Worm (Caenorhabditis elegans) whole organism, L3 larva: ENCODE data around the gene meg-4.
"Not testable (repeated sequence)": the region's sequence is repeated elsewhere in the genome, so short reads cannot be mapped to it uniquely, and the experiment has no call there.

Source experiments
- aly-2 ChIP-seq: fragments of 150-350 bp; optimal IDR thresholded peaks from 2 replicates; lab custom pipeline; 2014; ENCODE audit warnings: missing biosample characterization, missing genetic modification characterization
- ama-1 ChIP-seq: fragments of 150-350 bp; optimal IDR thresholded peaks from 2 replicates; lab custom pipeline; 2018
- ceh-16 ChIP-seq: sonication (generic microtip); optimal IDR thresholded peaks from 2 replicates; lab custom pipeline; 2017; ENCODE audit warnings: missing biosample characterization, missing genetic modification characterization
- ceh-28 ChIP-seq: fragments of 150-350 bp; optimal IDR thresholded peaks from 2 replicates; lab custom pipeline; 2014; ENCODE audit warnings: missing biosample characterization, missing genetic modification reagents, missing genetic modification characterization
- ceh-9 ChIP-seq: sonication (generic microtip); optimal IDR thresholded peaks from 2 replicates; lab custom pipeline; 2018; ENCODE audit warnings: missing biosample characterization, missing genetic modification characterization
- daf-12 ChIP-seq: fragments of 150-350 bp; optimal IDR thresholded peaks from 2 replicates; lab custom pipeline; 2014; ENCODE audit warnings: missing biosample characterization, missing genetic modification reagents, missing genetic modification characterization
- elt-1 ChIP-seq: fragments of 150-350 bp; optimal IDR thresholded peaks from 2 replicates; lab custom pipeline; 2014; ENCODE audit warnings: missing biosample characterization, missing genetic modification characterization
- elt-2 ChIP-seq: sonication (generic microtip); optimal IDR thresholded peaks from 2 replicates; lab custom pipeline; 2016; ENCODE audit warnings: missing genetic modification reagents, mild to moderate bottlenecking, missing genetic modification characterization, missing compliant biosample characterization
- elt-3 ChIP-seq, 3 experiments: fragments of 150-350 bp in 1 of 3; sonication (generic microtip) in 2 of 3; optimal IDR thresholded peaks; 2 replicates in 2 of 3; 4 replicates in 1 of 3; lab custom pipeline; 2014 to 2017; ENCODE audit warnings: missing biosample characterization in 3 of 3, missing genetic modification characterization in 3 of 3
- eor-1 ChIP-seq, 2 experiments: fragments of 150-350 bp; optimal IDR thresholded peaks; 2 replicates each; lab custom pipeline; 2014 to 2018; ENCODE audit warnings: missing biosample characterization in 2 of 2, missing genetic modification characterization in 2 of 2
- fkh-2 ChIP-seq: fragments of 150-350 bp; optimal IDR thresholded peaks from 2 replicates; lab custom pipeline; 2014; ENCODE audit warnings: missing biosample characterization, missing genetic modification reagents, missing genetic modification characterization
- fos-1 ChIP-seq: fragments of 150-350 bp; optimal IDR thresholded peaks from 2 replicates; lab custom pipeline; 2014; ENCODE audit warnings: missing biosample characterization, missing genetic modification characterization
- jun-1 ChIP-seq: fragments of 150-350 bp; optimal IDR thresholded peaks from 2 replicates; lab custom pipeline; 2014; ENCODE audit warnings: missing biosample characterization, missing genetic modification reagents, missing genetic modification characterization
- lin-15B ChIP-seq: fragments of 150-350 bp; optimal IDR thresholded peaks from 2 replicates; lab custom pipeline; 2014; ENCODE audit warnings: missing biosample characterization, missing genetic modification characterization
- lsy-12 ChIP-seq: sonication (generic microtip); optimal IDR thresholded peaks from 2 replicates; lab custom pipeline; 2016; ENCODE audit warnings: mild to moderate bottlenecking, missing genetic modification characterization, missing compliant biosample characterization
- mdl-1 ChIP-seq: fragments of 150-350 bp; optimal IDR thresholded peaks from 2 replicates; lab custom pipeline; 2014; ENCODE audit warnings: missing biosample characterization, missing genetic modification characterization
- mml-1 ChIP-seq: fragments of 150-350 bp; sonication (generic microtip); optimal IDR thresholded peaks from 3 replicates; lab custom pipeline; 2014; ENCODE audit warnings: missing biosample characterization, missing genetic modification characterization
- nhr-12 ChIP-seq: fragments of 150-350 bp; optimal IDR thresholded peaks from 2 replicates; lab custom pipeline; 2014; ENCODE audit warnings: missing biosample characterization, missing genetic modification characterization
- nhr-237 ChIP-seq: fragments of 150-350 bp; optimal IDR thresholded peaks from 2 replicates; lab custom pipeline; 2014; ENCODE audit warnings: missing biosample characterization, missing genetic modification characterization
- nhr-25 ChIP-seq: sonication (generic microtip); optimal IDR thresholded peaks from 2 replicates; lab custom pipeline; 2017; ENCODE audit warnings: missing biosample characterization, missing genetic modification characterization
- nhr-67 ChIP-seq: fragments of 150-350 bp; optimal IDR thresholded peaks from 2 replicates; lab custom pipeline; 2014; ENCODE audit warnings: missing biosample characterization, missing genetic modification characterization
- nhr-76 ChIP-seq: fragments of 150-350 bp; sonication (generic microtip); optimal IDR thresholded peaks from 5 replicates; lab custom pipeline; 2014; ENCODE audit warnings: missing biosample characterization, missing genetic modification characterization
- nhr-77 ChIP-seq: fragments of 150-350 bp; optimal IDR thresholded peaks from 2 replicates; lab custom pipeline; 2014; ENCODE audit warnings: missing biosample characterization, missing genetic modification characterization
- pqm-1 ChIP-seq: fragments of 150-350 bp; optimal IDR thresholded peaks from 2 replicates; lab custom pipeline; 2017; ENCODE audit warnings: missing biosample characterization, missing genetic modification characterization, inconsistent platforms
- skn-1 ChIP-seq: fragments of 150-350 bp; optimal IDR thresholded peaks from 2 replicates; lab custom pipeline; 2014; ENCODE audit warnings: missing biosample characterization, missing genetic modification characterization
- unc-39 ChIP-seq: sonication (generic microtip); optimal IDR thresholded peaks from 4 replicates; lab custom pipeline; 2017; ENCODE audit warnings: missing biosample characterization, missing genetic modification characterization
- unc-62 ChIP-seq: fragments of 150-350 bp; sonication (generic microtip); optimal IDR thresholded peaks from 4 replicates; lab custom pipeline; 2014; ENCODE audit warnings: missing biosample characterization, missing genetic modification reagents, missing genetic modification characterization
- zag-1 ChIP-seq: fragments of 150-350 bp; optimal IDR thresholded peaks from 2 replicates; lab custom pipeline; 2014; ENCODE audit warnings: missing biosample characterization, missing genetic modification characterization
- ztf-11 ChIP-seq: fragments of 150-350 bp; optimal IDR thresholded peaks from 2 replicates; lab custom pipeline; 2014; ENCODE audit warnings: missing biosample characterization, missing genetic modification characterization

The meg-4 gene

ce11 chrX:1675879-1676278, 6.9 kb upstream of the meg-4 start:
- no peak for TF ChIP-seq jun-1 (tag; lab: Kevin White, UChicago)
- TF ChIP-seq lsy-12 (tag; lab: Kevin White, UChicago) = no peak
- TF ChIP-seq elt-1 (tag; lab: Kevin White, UChicago) = no peak
- no peak for TF ChIP-seq ceh-28 (tag; lab: Kevin White, UChicago)
- TF ChIP-seq eor-1 (tag; optimal IDR thresholded peaks at IDR 0.05; lab: Kevin White, UChicago) = no peak
- TF ChIP-seq ama-1 = no peak
- no peak for TF ChIP-seq nhr-237
- TF ChIP-seq unc-62 (GFP tag; lab: Kevin White, UChicago) = no peak
- no peak for TF ChIP-seq fos-1 (tag; lab: Kevin White, UChicago)
- TF ChIP-seq nhr-67 = no peak
- TF ChIP-seq nhr-77 (tag; lab: Kevin White, UChicago) = no peak
- TF ChIP-seq, all 47 proteins: peak for 0

- TF ChIP-seq daf-12 (tag; lab: Kevin White, UChicago) (no peak), ama-1 (no peak), lin-15B (tag; lab: Kevin White, UChicago) (no peak), unc-39 (no peak), lsy-12 (tag; lab: Kevin White, UChicago) (no peak), aly-2 (no peak)
- TF ChIP-seq, all 47 proteins: peak for 0
These were observed 4.7 kb upstream of the meg-4 start, which contains the start of gene fbxa-170 for ce11 chrX:1678021-1678420. Gene fbxa-170 (minus strand): TSS chrX:1678121.

- TF ChIP-seq nhr-25 (tag; lab: Kevin White, UChicago); daf-12 (tag; lab: Kevin White, UChicago); mdl-1: not testable (repeated sequence)
These were observed 4.3 kb downstream of the meg-4 start, which contains the start of gene C36C9.11 for ce11 chrX:1687079-1687478. Gene C36C9.11 (plus strand): TSS chrX:1687379.

ce11 chrX:1689996-1690395, 7.2 kb downstream of the meg-4 start, which contains the start of gene C36C9.12:
Gene C36C9.12 (minus strand): TSS chrX:1690096.
- TF ChIP-seq ama-1; nhr-76 (tag; lab: Kevin White, UChicago); elt-2 (tag; lab: Kevin White, UChicago): not testable (repeated sequence)

- not testable (repeated sequence) for TF ChIP-seq pqm-1 (tag; lab: Kevin White, UChicago); mml-1; lin-15B (tag; lab: Kevin White, UChicago)
These were observed 8.1 kb downstream of the meg-4 start, which contains the start of gene C36C9.6 for ce11 chrX:1690894-1691293. Gene C36C9.6 (minus strand): TSS chrX:1690994.

ce11 chrX:1696879-1697278, 14.1 kb downstream of the meg-4 start, which contains the start of gene C36C9.4:
Gene C36C9.4 (minus strand): TSS chrX:1696979.
- TF ChIP-seq nhr-237; fkh-2 (tag; lab: Kevin White, UChicago); fos-1 (tag; lab: Kevin White, UChicago): not testable (repeated sequence)

- no peak for TF ChIP-seq pqm-1 (tag; lab: Kevin White, UChicago)
These were observed 15.7 kb downstream of the meg-4 start for ce11 chrX:1698476-1698875.

ce11 chrX:1703049-1703448, 20.3 kb downstream of the meg-4 start:
- TF ChIP-seq ceh-9 (no peak), ceh-16 (tag; lab: Kevin White, UChicago) (no peak), ztf-11 (tag; lab: Kevin White, UChicago) (no peak), nhr-76 (tag; lab: Kevin White, UChicago) (no peak), mdl-1 (no peak), aly-2 (no peak), zag-1 (no peak), nhr-237 (no peak), nhr-12 (no peak), skn-1 (tag; lab: Kevin White, UChicago) (no peak), elt-3 (tag; optimal IDR thresholded peaks at IDR 0.05; lab: Kevin White, UChicago) (no peak), elt-1 (tag; lab: Kevin White, UChicago) (no peak)
